Worm (Caenorhabditis elegans) whole organism, late embryonic: ENCODE results near the gene T09F5.10.

ENCODE experiments used
- K02D7.2 ChIP-seq: sonication (generic microtip); optimal IDR thresholded peaks from 2 replicates; lab custom pipeline; 2017; ENCODE audit warnings: mild to moderate bottlenecking, missing genetic modification characterization, missing compliant biosample characterization
- K09A11.1 ChIP-seq: sonication (generic microtip); optimal IDR thresholded peaks from 2 replicates; lab custom pipeline; 2017; ENCODE audit warnings: antibody characterized with exemption, mild to moderate bottlenecking, missing genetic modification characterization, missing compliant biosample characterization; ENCODE audit not compliant: insufficient read depth
- ahr-1 ChIP-seq: sonication (generic microtip); optimal IDR thresholded peaks from 2 replicates; lab custom pipeline; 2016; ENCODE audit warnings: missing genetic modification characterization, missing compliant biosample characterization
- ama-1 ChIP-seq: fragments of 150-350 bp; optimal IDR thresholded peaks from 2 replicates; lab custom pipeline; 2014
- ceh-14 ChIP-seq: sonication (generic microtip); optimal IDR thresholded peaks from 2 replicates; lab custom pipeline; 2016; ENCODE audit warnings: missing genotype, missing genetic modification characterization, missing compliant biosample characterization
- ceh-19 ChIP-seq: fragments of 200-800 bp; sonication (Bioruptor generic); optimal IDR thresholded peaks from 2 replicates; lab custom pipeline; 2018; ENCODE audit warnings: mild to moderate bottlenecking, missing genetic modification characterization, missing compliant biosample characterization
- ceh-2 ChIP-seq: sonication (generic microtip); optimal IDR thresholded peaks from 2 replicates; lab custom pipeline; 2016; ENCODE audit warnings: missing genotype, missing genetic modification characterization, missing compliant biosample characterization
- ceh-22 ChIP-seq: sonication (generic microtip); optimal IDR thresholded peaks from 2 replicates; lab custom pipeline; 2017; ENCODE audit warnings: missing biosample characterization, missing genetic modification characterization
- ceh-24 ChIP-seq: sonication (generic microtip); optimal IDR thresholded peaks from 2 replicates; lab custom pipeline; 2016; ENCODE audit warnings: mild to moderate bottlenecking, missing genetic modification characterization, missing compliant biosample characterization
- ceh-6 ChIP-seq: fragments of 200-800 bp; sonication (Bioruptor generic); optimal IDR thresholded peaks from 2 replicates; lab custom pipeline; 2018; ENCODE audit warnings: mild to moderate bottlenecking, missing genetic modification characterization, missing compliant biosample characterization
- che-1 ChIP-seq: sonication (generic microtip); optimal IDR thresholded peaks from 2 replicates; lab custom pipeline; 2016; ENCODE audit warnings: mild to moderate bottlenecking, missing genetic modification characterization, missing compliant biosample characterization
- dmd-4 ChIP-seq: sonication (generic microtip); optimal IDR thresholded peaks from 2 replicates; lab custom pipeline; 2016; ENCODE audit warnings: borderline replicate concordance, missing genetic modification characterization, missing compliant biosample characterization
- elt-2 ChIP-seq: sonication (generic microtip); optimal IDR thresholded peaks from 2 replicates; lab custom pipeline; 2016; ENCODE audit warnings: missing genetic modification reagents, missing genetic modification characterization, missing compliant biosample characterization
- ets-4 ChIP-seq: sonication (generic microtip); optimal IDR thresholded peaks from 2 replicates; lab custom pipeline; 2016; ENCODE audit warnings: missing genetic modification characterization, missing compliant biosample characterization
- fax-1 ChIP-seq: sonication (generic microtip); optimal IDR thresholded peaks from 2 replicates; lab custom pipeline; 2016; ENCODE audit warnings: missing genotype, missing genetic modification characterization, missing compliant biosample characterization
- gmeb-2 ChIP-seq: sonication (generic microtip); optimal IDR thresholded peaks from 2 replicates; lab custom pipeline; 2016; ENCODE audit warnings: missing genetic modification characterization, inconsistent platforms, missing compliant biosample characterization
- hlh-15 ChIP-seq: sonication (generic microtip); optimal IDR thresholded peaks from 2 replicates; lab custom pipeline; 2016; ENCODE audit warnings: missing genetic modification characterization, missing compliant biosample characterization
- hlh-30 ChIP-seq: sonication (generic microtip); optimal IDR thresholded peaks from 2 replicates; lab custom pipeline; 2017; ENCODE audit warnings: antibody characterized with exemption, missing genetic modification characterization, missing compliant biosample characterization; ENCODE audit not compliant: insufficient read depth
- hlh-8 ChIP-seq: sonication (generic microtip); optimal IDR thresholded peaks from 2 replicates; lab custom pipeline; 2016; ENCODE audit warnings: missing genotype, missing genetic modification characterization, missing compliant biosample characterization
- lim-6 ChIP-seq: sonication (generic microtip); optimal IDR thresholded peaks from 2 replicates; lab custom pipeline; 2016; ENCODE audit warnings: missing genetic modification characterization, missing compliant biosample characterization
- madf-2 ChIP-seq: sonication (generic microtip); optimal IDR thresholded peaks from 2 replicates; lab custom pipeline; 2017; ENCODE audit warnings: missing genetic modification characterization, missing compliant biosample characterization
- nhr-232 ChIP-seq: sonication (generic microtip); optimal IDR thresholded peaks from 2 replicates; lab custom pipeline; 2016; ENCODE audit warnings: missing genetic modification characterization, missing compliant biosample characterization
- npax-4 ChIP-seq: sonication (generic microtip); optimal IDR thresholded peaks from 2 replicates; lab custom pipeline; 2016; ENCODE audit warnings: missing genetic modification characterization, missing compliant biosample characterization
- pag-3 ChIP-seq: sonication (generic microtip); optimal IDR thresholded peaks from 2 replicates; lab custom pipeline; 2016; ENCODE audit warnings: missing compliant biosample characterization, missing genetic modification characterization, borderline replicate concordance
- pax-1 ChIP-seq: fragments of 150-350 bp; optimal IDR thresholded peaks from 2 replicates; lab custom pipeline; 2014; ENCODE audit warnings: missing biosample characterization, missing genetic modification characterization
- pha-2 ChIP-seq: sonication (generic microtip); optimal IDR thresholded peaks from 2 replicates; lab custom pipeline; 2017; ENCODE audit warnings: mild to moderate bottlenecking, missing genetic modification characterization, missing compliant biosample characterization
- pha-4 ChIP-seq: fragments of 150-350 bp; optimal IDR thresholded peaks from 2 replicates; lab custom pipeline; 2018; ENCODE audit warnings: missing biosample characterization, missing genetic modification reagents, missing genetic modification characterization
- pqm-1 ChIP-seq: sonication (generic microtip); optimal IDR thresholded peaks from 2 replicates; lab custom pipeline; 2016; ENCODE audit warnings: missing genetic modification characterization, missing compliant biosample characterization
- pros-1 ChIP-seq: fragments of 150-350 bp; optimal IDR thresholded peaks from 2 replicates; lab custom pipeline; 2014; ENCODE audit warnings: missing biosample characterization, missing genetic modification reagents, missing genetic modification characterization
- sox-2 ChIP-seq: fragments of 200-800 bp; sonication (Bioruptor generic); IDR thresholded peaks from 2 replicates; pipeline ENCODE4 v1.3.6; 2022; ENCODE audit warnings: missing genetic modification reagents, missing genetic modification characterization, missing compliant biosample characterization
- tbx-2 ChIP-seq: sonication (generic microtip); optimal IDR thresholded peaks from 2 replicates; lab custom pipeline; 2016; ENCODE audit warnings: missing genetic modification characterization, missing compliant biosample characterization
- tbx-7 ChIP-seq: sonication (generic microtip); optimal IDR thresholded peaks from 2 replicates; lab custom pipeline; 2016; ENCODE audit warnings: missing genotype, missing genetic modification characterization, missing compliant biosample characterization
- ttx-3 ChIP-seq: sonication (generic microtip); optimal IDR thresholded peaks from 2 replicates; lab custom pipeline; 2016; ENCODE audit warnings: missing genetic modification reagents, missing genetic modification characterization, missing compliant biosample characterization
- unc-55 ChIP-seq: sonication (generic microtip); optimal IDR thresholded peaks from 2 replicates; lab custom pipeline; 2017; ENCODE audit warnings: missing biosample characterization, missing genetic modification reagents, missing genetic modification characterization
- unc-86 ChIP-seq: sonication (generic microtip); optimal IDR thresholded peaks from 2 replicates; lab custom pipeline; 2016; ENCODE audit warnings: missing genetic modification characterization, missing compliant biosample characterization
- zip-5 ChIP-seq: sonication (generic microtip); optimal IDR thresholded peaks from 2 replicates; lab custom pipeline; 2016; ENCODE audit warnings: missing genetic modification characterization, missing compliant biosample characterization

Gene T09F5.10

ce11 chrV:15216705-15217104 is 36.8 kb downstream of the T09F5.10 start, which contains the start of gene sri-25:
Gene sri-25, plus strand, starts transcription at chrV:15217005.
- no peak for TF ChIP-seq tbx-7

- TF ChIP-seq hlh-30 (tag; lab: Kevin White, UChicago) (no peak), pha-2 (tag; lab: Kevin White, UChicago) (no peak), pqm-1 (tag; lab: Kevin White, UChicago) (no peak), ceh-6 (GFP tag; lab: Kevin White, UChicago) (no peak), che-1 (tag; lab: Kevin White, UChicago) (no peak), zip-5 (tag; lab: Kevin White, UChicago) (no peak), unc-86 (no peak), ceh-14 (tag; lab: Kevin White, UChicago) (no peak), madf-2 (no peak), gmeb-2 (tag; lab: Kevin White, UChicago) (no peak), hlh-8 (tag; lab: Kevin White, UChicago) (no peak), unc-55 (GFP tag; lab: Kevin White, UChicago) (no peak)
These were observed 41.5 kb downstream of the T09F5.10 start, which contains the start of gene irld-25 for ce11 chrV:15221330-15221729. Gene irld-25, plus strand, starts transcription at chrV:15221630.

- TF ChIP-seq tbx-7 (no peak), nhr-232 (tag; lab: Kevin White, UChicago) (no peak), pag-3 (tag; lab: Kevin White, UChicago) (no peak), K02D7.2 (tag; lab: Kevin White, UChicago) (no peak), ceh-22 (tag; lab: Kevin White, UChicago) (no peak), elt-2 (tag; lab: Kevin White, UChicago) (no peak), sox-2 (GFP tag; lab: Robert Waterston, UW) (no peak), zip-5 (tag; lab: Kevin White, UChicago) (no peak), che-1 (tag; lab: Kevin White, UChicago) (no peak), hlh-15 (tag; lab: Kevin White, UChicago) (no peak), fax-1 (tag; lab: Kevin White, UChicago) (no peak), ets-4 (tag; lab: Kevin White, UChicago) (no peak), ama-1 (no peak), lim-6 (tag; lab: Kevin White, UChicago) (no peak), ceh-14 (tag; lab: Kevin White, UChicago) (no peak), dmd-4 (tag; lab: Kevin White, UChicago) (no peak), ceh-19 (GFP tag; lab: Kevin White, UChicago) (no peak)
These were observed 43.8 kb downstream of the T09F5.10 start, which contains the start of gene srw-24 for ce11 chrV:15223668-15224067. Gene srw-24, plus strand, starts transcription at chrV:15223968.

ce11 chrV:15225650-15226049 is 45.8 kb downstream of the T09F5.10 start, which contains the start of gene srw-14:
Gene srw-14, plus strand, starts transcription at chrV:15225950.
- TF ChIP-seq ceh-6 (GFP tag; lab: Kevin White, UChicago) (no peak), pros-1 (no peak), ttx-3 (no peak), pha-4 (tag; lab: Kevin White, UChicago) (no peak), K09A11.1 (no peak), hlh-8 (tag; lab: Kevin White, UChicago) (no peak), pax-1 (no peak), ceh-2 (tag; lab: Kevin White, UChicago) (no peak), unc-86 (no peak), npax-4 (tag; lab: Kevin White, UChicago) (no peak), ahr-1 (tag; lab: Kevin White, UChicago) (no peak), ceh-24 (tag; lab: Kevin White, UChicago) (no peak), tbx-2 (tag; lab: Kevin White, UChicago) (no peak), hlh-15 (tag; lab: Kevin White, UChicago) (no peak), elt-2 (tag; lab: Kevin White, UChicago) (no peak), zip-5 (tag; lab: Kevin White, UChicago) (no peak)
